Worm (Caenorhabditis elegans): Measurements from ENCODE around the gene F56D6.12.

ce11 chrIV:3956095-3956494, 48.2 kb downstream of the F56D6.12 start, which contains the start of gene clec-73:
- TF ChIP-seq ztf-11 (tag; optimal IDR thresholded peaks at IDR 0.05): no peak
- no peak for TF ChIP-seq unc-55 (GFP tag; optimal IDR thresholded peaks at IDR 0.05)
- no peak for TF ChIP-seq zag-1 (tag; optimal IDR thresholded peaks at IDR 0.05)
- TF ChIP-seq skn-1 (tag; optimal IDR thresholded peaks at IDR 0.05): no peak
- no peak for TF ChIP-seq snpc-4 (tag; optimal IDR thresholded peaks at IDR 0.05)
- no peak for TF ChIP-seq lin-39 (tag; optimal IDR thresholded peaks at IDR 0.05)
- TF ChIP-seq nhr-12 (tag; optimal IDR thresholded peaks at IDR 0.05): no peak
- no peak for TF ChIP-seq unc-39 (tag; optimal IDR thresholded peaks at IDR 0.05)
